Worm (Caenorhabditis elegans): ENCODE data around the gene srx-39.

ce11 chrV:5119109-5119508, 38.5 kb downstream of the srx-39 start, which contains the start of gene C04F5.9:
- TF ChIP-seq elt-1 (tag; optimal IDR thresholded peaks at IDR 0.05; ENCODE audit: borderline replicate concordance, insufficient read depth), result no peak
- TF ChIP-seq nhr-237 (tag; optimal IDR thresholded peaks at IDR 0.05), result no peak
- no peak for TF ChIP-seq bed-3 (GFP tag; optimal IDR thresholded peaks at IDR 0.05)
- no peak for TF ChIP-seq ztf-11 (tag; optimal IDR thresholded peaks at IDR 0.05)
- no peak for TF ChIP-seq pha-4 (tag; optimal IDR thresholded peaks at IDR 0.05)
- TF ChIP-seq mab-5 (tag; optimal IDR thresholded peaks at IDR 0.05), result no peak
- no peak for TF ChIP-seq snpc-4 (tag; optimal IDR thresholded peaks at IDR 0.05)
- no peak for TF ChIP-seq nhr-28 (tag; optimal IDR thresholded peaks at IDR 0.05)
- TF ChIP-seq elt-3 (tag; optimal IDR thresholded peaks at IDR 0.05), result no peak
- no peak for TF ChIP-seq flh-1 (GFP tag; optimal IDR thresholded peaks at IDR 0.05)
- TF ChIP-seq nhr-76 (tag; optimal IDR thresholded peaks at IDR 0.05), result no peak

Measured in whole organism, mixed stage, embryonic.